Worm (Caenorhabditis elegans): ENCODE measurements around the gene spp-10.

spp-10 gene

DNA sequence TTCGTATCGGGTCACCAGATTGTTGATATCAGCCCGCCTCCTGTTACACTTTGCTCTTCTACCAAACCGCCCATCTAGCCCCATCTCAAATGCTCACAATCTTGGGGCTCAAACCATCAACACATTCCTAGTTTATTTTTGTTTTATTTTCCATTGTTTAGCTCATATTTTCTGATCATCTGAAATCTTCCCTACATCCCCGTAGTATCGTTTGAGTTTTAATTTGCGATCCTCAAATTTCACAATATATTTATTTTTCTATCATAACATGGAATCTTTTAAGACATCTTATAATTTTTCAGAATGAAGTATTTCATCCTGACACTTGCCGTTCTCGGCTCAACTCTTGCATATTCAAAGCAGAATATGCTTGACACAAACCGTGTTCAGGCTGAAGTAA lies at the start of gene spp-10:
TSS of gene spp-10 (plus strand) at position 301 of the 400 bp plus-strand sequence.
- TF ChIP-seq aly-2 (tag; optimal IDR thresholded peaks at IDR 0.05) (no peak), egl-5 (tag; optimal IDR thresholded peaks at IDR 0.05) (no peak), nhr-23 (tag; optimal IDR thresholded peaks at IDR 0.05) (no peak), R02D3.7 (tag; optimal IDR thresholded peaks at IDR 0.05) (no peak), skn-1 (tag; optimal IDR thresholded peaks at IDR 0.05) (no peak), nhr-67 (tag; optimal IDR thresholded peaks at IDR 0.05) (no peak), elt-2 (tag; optimal IDR thresholded peaks at IDR 0.05) (no peak), nhr-28 (tag; optimal IDR thresholded peaks at IDR 0.05) (no peak), fkh-2 (tag; optimal IDR thresholded peaks at IDR 0.05) (no peak), daf-12 (tag; optimal IDR thresholded peaks at IDR 0.05) (no peak), nhr-12 (tag; optimal IDR thresholded peaks at IDR 0.05) (no peak), snpc-4 (tag; optimal IDR thresholded peaks at IDR 0.05) (no peak), jun-1 (tag; optimal IDR thresholded peaks at IDR 0.05) (no peak), elt-1 (tag; optimal IDR thresholded peaks at IDR 0.05) (no peak), eor-1 (tag; optimal IDR thresholded peaks at IDR 0.05) (no peak), ceh-28 (tag; optimal IDR thresholded peaks at IDR 0.05) (no peak), nhr-43 (tag; optimal IDR thresholded peaks at IDR 0.05; ENCODE audit: poor library complexity, severe bottlenecking) (no peak), ama-1 (optimal IDR thresholded peaks at IDR 0.05) (no peak)

DNA sequence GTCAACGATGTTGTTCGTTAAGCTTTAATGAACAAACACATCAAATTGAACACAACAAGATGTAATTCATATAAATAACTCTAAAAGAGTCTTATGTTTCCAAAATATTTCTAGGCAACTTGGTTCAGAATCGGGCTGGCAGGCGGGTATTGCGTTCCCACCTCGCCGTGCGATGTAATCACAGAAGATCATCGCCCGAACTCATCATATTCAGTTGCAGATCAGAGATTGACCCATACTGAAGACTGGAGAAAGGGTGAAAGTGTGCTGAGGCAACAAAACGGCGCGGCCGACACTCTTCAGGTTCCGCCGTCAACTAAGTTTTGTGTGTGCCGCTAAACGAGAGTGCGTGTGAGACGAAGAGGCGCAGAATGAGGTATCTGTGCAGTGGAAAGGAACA lies 48.5 kb upstream of the spp-10 start:
- TF ChIP-seq elt-3 (tag; optimal IDR thresholded peaks at IDR 0.05) (peak in 1 of 3 experiments; percentile 32), fkh-10 (GFP tag; optimal IDR thresholded peaks at IDR 0.05) (no peak), hmg-11 (tag; optimal IDR thresholded peaks at IDR 0.05) (peak; percentile 84), daf-12 (tag; optimal IDR thresholded peaks at IDR 0.05) (no peak), pha-4 (tag; optimal IDR thresholded peaks at IDR 0.05) (peak; percentile 67), ceh-28 (tag; optimal IDR thresholded peaks at IDR 0.05) (peak; percentile 54), ceh-9 (tag; optimal IDR thresholded peaks at IDR 0.05) (no peak), mdl-1 (tag; optimal IDR thresholded peaks at IDR 0.05) (no peak), unc-39 (tag; optimal IDR thresholded peaks at IDR 0.05) (no peak), fos-1 (tag; optimal IDR thresholded peaks at IDR 0.05) (peak; percentile 54), nhr-237 (tag; optimal IDR thresholded peaks at IDR 0.05) (no peak), nhr-12 (tag; optimal IDR thresholded peaks at IDR 0.05) (no peak), lin-39 (tag; optimal IDR thresholded peaks at IDR 0.05) (peak; percentile 51), lsy-12 (tag; optimal IDR thresholded peaks at IDR 0.05) (peak; percentile 90), ceh-82 (tag; optimal IDR thresholded peaks at IDR 0.05) (peak; percentile 16), egl-5 (tag; optimal IDR thresholded peaks at IDR 0.05) (no peak), eor-1 (tag; optimal IDR thresholded peaks at IDR 0.05) (no peak), nhr-28 (tag; optimal IDR thresholded peaks at IDR 0.05) (no peak), jun-1 (tag; optimal IDR thresholded peaks at IDR 0.05) (no peak), nhr-77 (tag; optimal IDR thresholded peaks at IDR 0.05) (peak; percentile 53), nhr-23 (tag; optimal IDR thresholded peaks at IDR 0.05) (peak; percentile 60), tbx-2 (tag; optimal IDR thresholded peaks at IDR 0.05) (peak; percentile 85), nfya-1 (tag; optimal IDR thresholded peaks at IDR 0.05; ENCODE audit: insufficient read depth) (peak; percentile 85), nhr-67 (tag; optimal IDR thresholded peaks at IDR 0.05) (no peak), ztf-11 (tag; optimal IDR thresholded peaks at IDR 0.05) (no peak), elt-1 (tag; optimal IDR thresholded peaks at IDR 0.05) (no peak), elt-2 (tag; optimal IDR thresholded peaks at IDR 0.05) (peak; percentile 71), skn-1 (tag; optimal IDR thresholded peaks at IDR 0.05) (no peak), lin-15B (tag; optimal IDR thresholded peaks at IDR 0.05) (peak; percentile 70), ceh-16 (tag; optimal IDR thresholded peaks at IDR 0.05) (no peak), ztf-4 (tag; optimal IDR thresholded peaks at IDR 0.05) (peak; percentile 5), ama-1 (optimal IDR thresholded peaks at IDR 0.05) (peak; percentile 97), egl-27 (tag; optimal IDR thresholded peaks at IDR 0.05) (no peak), sea-2 (GFP tag; optimal IDR thresholded peaks at IDR 0.05) (no peak), nhr-25 (tag; optimal IDR thresholded peaks at IDR 0.05) (peak; percentile 78), snpc-4 (tag; optimal IDR thresholded peaks at IDR 0.05) (peak; percentile 99), mml-1 (tag; optimal IDR thresholded peaks at IDR 0.05) (no peak), unc-62 (GFP tag; optimal IDR thresholded peaks at IDR 0.05) (peak; percentile 43), ZK546.5 (tag; optimal IDR thresholded peaks at IDR 0.05) (no peak), nhr-76 (tag; optimal IDR thresholded peaks at IDR 0.05) (no peak), nhr-11 (tag; optimal IDR thresholded peaks at IDR 0.05) (no peak), aly-2 (tag; optimal IDR thresholded peaks at IDR 0.05) (no peak), fkh-2 (tag; optimal IDR thresholded peaks at IDR 0.05) (peak; percentile 38), nhr-43 (tag; optimal IDR thresholded peaks at IDR 0.05; ENCODE audit: poor library complexity, severe bottlenecking) (peak; percentile 76), pqm-1 (tag; optimal IDR thresholded peaks at IDR 0.05) (peak; percentile 46), R02D3.7 (tag; optimal IDR thresholded peaks at IDR 0.05) (peak; percentile 38), zag-1 (tag; optimal IDR thresholded peaks at IDR 0.05) (no peak)
